Worm (Caenorhabditis elegans): ENCODE data around the gene ncx-6.
"Not testable (repeated sequence)": the region's sequence is repeated elsewhere in the genome, so short reads cannot be mapped to it uniquely, and the experiment has no call there.

Gene ncx-6

DNA sequence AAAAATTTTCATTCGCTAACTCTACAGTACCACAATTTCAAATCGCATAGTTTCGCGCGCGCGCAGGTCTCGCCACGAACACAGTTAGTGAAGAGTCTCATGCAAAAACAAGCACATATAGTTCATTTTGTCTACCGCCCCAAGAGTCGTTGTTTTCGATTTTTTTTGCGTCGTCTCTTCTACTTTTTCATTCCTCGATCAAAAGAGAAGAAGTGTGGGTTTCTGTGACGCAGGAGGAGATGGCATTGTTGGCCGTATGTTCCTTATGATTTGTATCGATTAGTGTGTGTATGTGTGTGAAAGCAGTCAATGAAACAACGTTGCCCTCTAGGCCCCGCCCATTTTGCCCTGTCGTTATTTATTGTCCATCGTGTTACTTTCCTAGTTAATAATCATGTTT lies 15.9 kb downstream of the ncx-6 start:
- TF ChIP-seq tbx-11 (GFP tag; IDR thresholded peaks at IDR 0.05) (no peak), tra-4 (tag; optimal IDR thresholded peaks at IDR 0.05) (no peak), hnd-1 (tag; optimal IDR thresholded peaks at IDR 0.05) (no peak), ama-1 (optimal IDR thresholded peaks at IDR 0.05) (no peak), pes-1 (GFP tag; IDR thresholded peaks at IDR 0.05) (no peak)

ce11 chrIII:9697323-9697722 lies 16.4 kb downstream of the ncx-6 start:
- TF ChIP-seq ets-7 (tag; optimal IDR thresholded peaks at IDR 0.05) (no peak), hmg-4 (GFP tag; optimal IDR thresholded peaks at IDR 0.05) (peak; percentile 60)

- TF ChIP-seq tra-4 (tag; optimal IDR thresholded peaks at IDR 0.05) (no peak), tbx-11 (GFP tag; IDR thresholded peaks at IDR 0.05) (no peak), tbx-37 (GFP tag; conservative IDR thresholded peaks at IDR 0.05) (no peak), hmg-4 (GFP tag; optimal IDR thresholded peaks at IDR 0.05) (no peak), ama-1 (optimal IDR thresholded peaks at IDR 0.05) (no peak), ceh-13 (GFP tag; optimal IDR thresholded peaks at IDR 0.05) (no peak), hnd-1 (tag; optimal IDR thresholded peaks at IDR 0.05) (no peak), flt-1 (GFP tag; IDR thresholded peaks at IDR 0.05) (no peak), B0310.2 (tag; optimal IDR thresholded peaks at IDR 0.05) (no peak), ceh-36 (tag; optimal IDR thresholded peaks at IDR 0.05) (no peak), F13C5.2 (tag; optimal IDR thresholded peaks at IDR 0.05) (no peak), sea-1 (GFP tag; conservative IDR thresholded peaks at IDR 0.05) (no peak), pes-1 (GFP tag; IDR thresholded peaks at IDR 0.05) (no peak), scrt-1 (GFP tag; IDR thresholded peaks at IDR 0.05) (no peak), hmbx-1 (tag; optimal IDR thresholded peaks at IDR 0.05) (no peak), aly-1 (tag; optimal IDR thresholded peaks at IDR 0.05) (no peak), ets-7 (tag; optimal IDR thresholded peaks at IDR 0.05) (no peak)
Observed at ce11 chrIII:9696417-9696816, 17.3 kb downstream of the ncx-6 start, which contains the start of gene bud-31. Gene bud-31 (minus strand): TSS chrIII:9696517.

DNA sequence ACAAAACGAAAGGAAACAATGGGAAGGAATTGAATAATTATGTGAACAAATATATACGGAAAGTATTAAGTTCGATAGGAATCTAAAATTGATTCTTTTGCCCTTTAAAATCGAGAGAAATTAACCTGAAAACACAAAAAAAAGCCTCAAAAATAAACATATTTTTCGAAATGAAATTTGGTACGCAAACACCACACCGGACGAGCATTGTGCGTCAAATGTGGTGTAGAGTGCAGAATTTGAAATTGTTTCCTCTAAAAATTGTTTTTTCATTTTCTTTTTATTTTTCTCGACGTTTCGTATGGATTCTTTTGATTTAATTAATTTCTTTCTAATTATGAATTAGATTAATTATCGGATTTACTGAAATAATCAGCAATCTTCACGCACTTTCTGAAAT lies 18.4 kb downstream of the ncx-6 start:
- TF ChIP-seq scrt-1 (GFP tag; IDR thresholded peaks at IDR 0.05) (no peak), flt-1 (GFP tag; IDR thresholded peaks at IDR 0.05) (no peak), tbx-37 (GFP tag; conservative IDR thresholded peaks at IDR 0.05) (no peak), F13C5.2 (tag; optimal IDR thresholded peaks at IDR 0.05) (peak; percentile 10), sea-1 (GFP tag; conservative IDR thresholded peaks at IDR 0.05) (no peak), ama-1 (optimal IDR thresholded peaks at IDR 0.05) (no peak), hnd-1 (tag; optimal IDR thresholded peaks at IDR 0.05) (no peak)

DNA sequence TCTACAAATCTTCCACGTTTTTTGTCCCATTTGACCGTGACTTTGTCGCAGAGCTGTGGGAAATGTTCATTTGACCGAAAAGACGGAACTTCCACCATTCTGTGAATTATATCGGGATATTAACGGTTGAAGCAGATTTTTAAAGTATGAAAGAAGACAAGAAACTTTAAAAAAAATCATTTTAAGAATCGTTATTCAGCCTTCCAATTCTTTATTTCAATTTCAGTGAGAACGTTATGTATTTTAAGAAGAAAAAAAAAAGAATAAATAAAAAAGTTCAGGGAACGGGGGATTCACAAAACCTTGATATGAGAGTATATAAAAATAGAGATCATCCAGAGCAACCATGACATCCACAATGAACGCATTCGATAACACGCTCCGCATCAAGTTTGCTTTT lies 19.3 kb downstream of the ncx-6 start, which contains the start of gene set-3:
Gene set-3, minus strand, starts transcription at position 101 of the 400 bp plus-strand sequence.
- TF ChIP-seq scrt-1 (GFP tag; IDR thresholded peaks at IDR 0.05) (no peak), hmbx-1 (tag; optimal IDR thresholded peaks at IDR 0.05) (no peak), hmg-4 (GFP tag; optimal IDR thresholded peaks at IDR 0.05) (no peak), ceh-36 (tag; optimal IDR thresholded peaks at IDR 0.05) (no peak)

- TF ChIP-seq aly-1 (tag; optimal IDR thresholded peaks at IDR 0.05), result no peak
- TF ChIP-seq tbx-11 (GFP tag; IDR thresholded peaks at IDR 0.05), result no peak
- no peak for TF ChIP-seq scrt-1 (GFP tag; IDR thresholded peaks at IDR 0.05)
- no peak for TF ChIP-seq hmg-4 (GFP tag; optimal IDR thresholded peaks at IDR 0.05)
- TF ChIP-seq F13C5.2 (tag; optimal IDR thresholded peaks at IDR 0.05), result no peak
- TF ChIP-seq tbx-37 (GFP tag; conservative IDR thresholded peaks at IDR 0.05), result no peak
- no peak for TF ChIP-seq ets-7 (tag; optimal IDR thresholded peaks at IDR 0.05)
- TF ChIP-seq sea-1 (GFP tag; conservative IDR thresholded peaks at IDR 0.05), result no peak
- no peak for TF ChIP-seq pes-1 (GFP tag; IDR thresholded peaks at IDR 0.05)
- TF ChIP-seq tra-4 (tag; optimal IDR thresholded peaks at IDR 0.05), result no peak
- no peak for TF ChIP-seq ceh-36 (tag; optimal IDR thresholded peaks at IDR 0.05)
- TF ChIP-seq ama-1 (optimal IDR thresholded peaks at IDR 0.05), result no peak
- TF ChIP-seq hmbx-1 (tag; optimal IDR thresholded peaks at IDR 0.05), result no peak
- TF ChIP-seq flt-1 (GFP tag; IDR thresholded peaks at IDR 0.05), result no peak
- TF ChIP-seq ceh-13 (GFP tag; optimal IDR thresholded peaks at IDR 0.05), result no peak
- no peak for TF ChIP-seq hnd-1 (tag; optimal IDR thresholded peaks at IDR 0.05)
Observed at ce11 chrIII:9690044-9690443, 23.7 kb downstream of the ncx-6 start, which contains the start of gene best-5. Gene best-5 (minus strand): TSS chrIII:9690253.

ce11 chrIII:9689377-9689776 lies 24.4 kb downstream of the ncx-6 start:
- TF ChIP-seq tra-4 (tag; optimal IDR thresholded peaks at IDR 0.05) (no peak), flt-1 (GFP tag; IDR thresholded peaks at IDR 0.05) (no peak), scrt-1 (GFP tag; IDR thresholded peaks at IDR 0.05) (no peak), hmg-4 (GFP tag; optimal IDR thresholded peaks at IDR 0.05) (no peak), ceh-13 (GFP tag; optimal IDR thresholded peaks at IDR 0.05) (no peak), F13C5.2 (tag; optimal IDR thresholded peaks at IDR 0.05) (no peak), aly-1 (tag; optimal IDR thresholded peaks at IDR 0.05) (no peak), hmbx-1 (tag; optimal IDR thresholded peaks at IDR 0.05) (no peak), hnd-1 (tag; optimal IDR thresholded peaks at IDR 0.05) (no peak), sea-1 (GFP tag; conservative IDR thresholded peaks at IDR 0.05) (no peak), pes-1 (GFP tag; IDR thresholded peaks at IDR 0.05) (no peak), ama-1 (optimal IDR thresholded peaks at IDR 0.05) (no peak), ets-7 (tag; optimal IDR thresholded peaks at IDR 0.05) (no peak)

- TF ChIP-seq tra-4 (tag; optimal IDR thresholded peaks at IDR 0.05), result no peak
Observed at ce11 chrIII:9685959-9686358, 27.8 kb downstream of the ncx-6 start, which contains the start of gene C07A9.10. Gene C07A9.10 (minus strand): TSS chrIII:9686059.

ce11 chrIII:9682729-9683128 lies 31.0 kb downstream of the ncx-6 start, which contains the start of gene C07A9.5:
Gene C07A9.5 (minus strand): TSS chrIII:9682829.
- not testable (repeated sequence) for TF ChIP-seq pes-1 (GFP tag; IDR thresholded peaks at IDR 0.05); hmbx-1 (tag; optimal IDR thresholded peaks at IDR 0.05); aly-1 (tag; optimal IDR thresholded peaks at IDR 0.05)
